Worm (Caenorhabditis elegans) whole organism, L3 larva: ENCODE measurements around the gene R11G11.16.

ENCODE experiments used
- R02D3.7 ChIP-seq: fragments of 150-350 bp; optimal IDR thresholded peaks from 2 replicates; lab custom pipeline; 2014; ENCODE audit warnings: missing biosample characterization, missing genetic modification characterization
- ZK546.5 ChIP-seq: sonication (generic microtip); optimal IDR thresholded peaks from 2 replicates; lab custom pipeline; 2017; ENCODE audit warnings: missing biosample characterization, missing genetic modification characterization
- ceh-16 ChIP-seq: sonication (generic microtip); optimal IDR thresholded peaks from 2 replicates; lab custom pipeline; 2017; ENCODE audit warnings: missing biosample characterization, missing genetic modification characterization
- ceh-82 ChIP-seq: fragments of 150-350 bp; optimal IDR thresholded peaks from 2 replicates; lab custom pipeline; 2014; ENCODE audit warnings: missing biosample characterization, missing genetic modification characterization
- daf-12 ChIP-seq: fragments of 150-350 bp; optimal IDR thresholded peaks from 2 replicates; lab custom pipeline; 2014; ENCODE audit warnings: missing biosample characterization, missing genetic modification reagents, missing genetic modification characterization
- egl-27 ChIP-seq: sonication (generic microtip); optimal IDR thresholded peaks from 4 replicates; lab custom pipeline; 2017; ENCODE audit warnings: missing biosample characterization, missing genetic modification reagents, missing genetic modification characterization
- egl-5 ChIP-seq: fragments of 150-350 bp; optimal IDR thresholded peaks from 2 replicates; lab custom pipeline; 2017; ENCODE audit warnings: missing biosample characterization, missing genetic modification reagents, missing genetic modification characterization, inconsistent platforms
- elt-2 ChIP-seq: sonication (generic microtip); optimal IDR thresholded peaks from 2 replicates; lab custom pipeline; 2016; ENCODE audit warnings: missing genetic modification reagents, mild to moderate bottlenecking, missing genetic modification characterization, missing compliant biosample characterization
- eor-1 ChIP-seq, 2 experiments: fragments of 150-350 bp; optimal IDR thresholded peaks; 2 replicates each; lab custom pipeline; 2014 to 2018; ENCODE audit warnings: missing biosample characterization in 2 of 2, missing genetic modification characterization in 2 of 2
- fkh-10 ChIP-seq: sonication (generic microtip); optimal IDR thresholded peaks from 2 replicates; lab custom pipeline; 2017; ENCODE audit warnings: missing biosample characterization, missing genetic modification reagents, missing genetic modification characterization
- fkh-2 ChIP-seq: fragments of 150-350 bp; optimal IDR thresholded peaks from 2 replicates; lab custom pipeline; 2014; ENCODE audit warnings: missing biosample characterization, missing genetic modification reagents, missing genetic modification characterization
- fos-1 ChIP-seq: fragments of 150-350 bp; optimal IDR thresholded peaks from 2 replicates; lab custom pipeline; 2014; ENCODE audit warnings: missing biosample characterization, missing genetic modification characterization
- hmg-11 ChIP-seq: sonication (generic microtip); optimal IDR thresholded peaks from 2 replicates; lab custom pipeline; 2016; ENCODE audit warnings: missing genetic modification characterization, missing compliant biosample characterization
- lin-15B ChIP-seq: fragments of 150-350 bp; optimal IDR thresholded peaks from 2 replicates; lab custom pipeline; 2014; ENCODE audit warnings: missing biosample characterization, missing genetic modification characterization
- lin-39 ChIP-seq: fragments of 150-350 bp; optimal IDR thresholded peaks from 2 replicates; lab custom pipeline; 2018; ENCODE audit warnings: missing biosample characterization, missing genetic modification reagents, missing genetic modification characterization
- mdl-1 ChIP-seq: fragments of 150-350 bp; optimal IDR thresholded peaks from 2 replicates; lab custom pipeline; 2014; ENCODE audit warnings: missing biosample characterization, missing genetic modification characterization
- mml-1 ChIP-seq: fragments of 150-350 bp; sonication (generic microtip); optimal IDR thresholded peaks from 3 replicates; lab custom pipeline; 2014; ENCODE audit warnings: missing biosample characterization, missing genetic modification characterization
- nhr-12 ChIP-seq: fragments of 150-350 bp; optimal IDR thresholded peaks from 2 replicates; lab custom pipeline; 2014; ENCODE audit warnings: missing biosample characterization, missing genetic modification characterization
- nhr-23 ChIP-seq: fragments of 150-350 bp; optimal IDR thresholded peaks from 2 replicates; lab custom pipeline; 2014; ENCODE audit warnings: missing biosample characterization, missing genetic modification reagents, missing genetic modification characterization
- nhr-25 ChIP-seq: sonication (generic microtip); optimal IDR thresholded peaks from 2 replicates; lab custom pipeline; 2017; ENCODE audit warnings: missing biosample characterization, missing genetic modification characterization
- nhr-28 ChIP-seq: fragments of 150-350 bp; optimal IDR thresholded peaks from 2 replicates; lab custom pipeline; 2014; ENCODE audit warnings: missing biosample characterization, missing genetic modification characterization
- nhr-43 ChIP-seq: sonication (generic microtip); optimal IDR thresholded peaks from 2 replicates; lab custom pipeline; 2016; ENCODE audit warnings: mild to moderate bottlenecking, missing genetic modification characterization, missing compliant biosample characterization; ENCODE audit not compliant: poor library complexity, severe bottlenecking
- nhr-67 ChIP-seq: fragments of 150-350 bp; optimal IDR thresholded peaks from 2 replicates; lab custom pipeline; 2014; ENCODE audit warnings: missing biosample characterization, missing genetic modification characterization
- nhr-77 ChIP-seq: fragments of 150-350 bp; optimal IDR thresholded peaks from 2 replicates; lab custom pipeline; 2014; ENCODE audit warnings: missing biosample characterization, missing genetic modification characterization
- pha-4 ChIP-seq: fragments of 150-350 bp; optimal IDR thresholded peaks from 2 replicates; lab custom pipeline; 2014; ENCODE audit warnings: missing biosample characterization, missing genetic modification reagents, missing genetic modification characterization
- pqm-1 ChIP-seq: fragments of 150-350 bp; optimal IDR thresholded peaks from 2 replicates; lab custom pipeline; 2017; ENCODE audit warnings: missing biosample characterization, missing genetic modification characterization, inconsistent platforms
- sea-2 ChIP-seq: fragments of 150-350 bp; sonication (generic microtip); optimal IDR thresholded peaks from 4 replicates; lab custom pipeline; 2014; ENCODE audit warnings: missing biosample characterization, missing genetic modification reagents, missing genetic modification characterization
- snpc-4 ChIP-seq: fragments of 150-350 bp; optimal IDR thresholded peaks from 2 replicates; lab custom pipeline; 2014; ENCODE audit warnings: missing biosample characterization, missing genetic modification characterization
- tbx-2 ChIP-seq: sonication (generic microtip); optimal IDR thresholded peaks from 2 replicates; lab custom pipeline; 2016; ENCODE audit warnings: mild to moderate bottlenecking, missing genetic modification characterization, missing compliant biosample characterization
- unc-62 ChIP-seq: fragments of 150-350 bp; sonication (generic microtip); optimal IDR thresholded peaks from 4 replicates; lab custom pipeline; 2014; ENCODE audit warnings: missing biosample characterization, missing genetic modification reagents, missing genetic modification characterization
- zag-1 ChIP-seq: fragments of 150-350 bp; optimal IDR thresholded peaks from 2 replicates; lab custom pipeline; 2014; ENCODE audit warnings: missing biosample characterization, missing genetic modification characterization
- ztf-11 ChIP-seq: fragments of 150-350 bp; optimal IDR thresholded peaks from 2 replicates; lab custom pipeline; 2014; ENCODE audit warnings: missing biosample characterization, missing genetic modification characterization

The R11G11.16 gene

ce11 chrV:525040-525439 lies at the start of gene R11G11.16:
R11G11.16 (minus strand) TSS chrV:525140.
- no peak for TF ChIP-seq unc-62 (GFP tag; lab: Kevin White, UChicago)
- no peak for TF ChIP-seq nhr-23 (tag; lab: Kevin White, UChicago)
- no peak for TF ChIP-seq fkh-2 (tag; lab: Kevin White, UChicago)
- no peak for TF ChIP-seq sea-2
- TF ChIP-seq snpc-4 (tag; lab: Kevin White, UChicago) = no peak
- no peak for TF ChIP-seq nhr-28 (tag; lab: Kevin White, UChicago)
- TF ChIP-seq mdl-1 = no peak
- TF ChIP-seq hmg-11 (tag; lab: Kevin White, UChicago) = no peak
- TF ChIP-seq, all 47 proteins: peak for 0

- no peak for TF ChIP-seq nhr-25 (tag; lab: Kevin White, UChicago)
- no peak for TF ChIP-seq ztf-11 (tag; lab: Kevin White, UChicago)
- TF ChIP-seq unc-62 (GFP tag; lab: Kevin White, UChicago) = no peak
- no peak for TF ChIP-seq nhr-67 (tag; lab: Kevin White, UChicago)
- no peak for TF ChIP-seq nhr-43 (tag; lab: Kevin White, UChicago)
- no peak for TF ChIP-seq mdl-1
- TF ChIP-seq nhr-28 (tag; lab: Kevin White, UChicago) = no peak
- TF ChIP-seq ceh-16 = no peak
- TF ChIP-seq fkh-10 (GFP tag; lab: Kevin White, UChicago) = no peak
- no peak for TF ChIP-seq ceh-82 (tag; lab: Kevin White, UChicago)
- no peak for TF ChIP-seq tbx-2 (tag; lab: Kevin White, UChicago)
- no peak for TF ChIP-seq fos-1
- TF ChIP-seq elt-2 (tag; lab: Kevin White, UChicago) = no peak
- TF ChIP-seq pqm-1 (tag; lab: Kevin White, UChicago) = no peak
- TF ChIP-seq ZK546.5 (tag; lab: Kevin White, UChicago) = no peak
- no peak for TF ChIP-seq fkh-2 (tag; lab: Kevin White, UChicago)
- no peak for TF ChIP-seq egl-27
- TF ChIP-seq, all 47 proteins: peak for 0
Measured at ce11 chrV:574639-575038, 49.7 kb upstream of the R11G11.16 start, which contains the start of gene C14C6.13. C14C6.13 (minus strand) TSS chrV:574739.

- TF ChIP-seq ztf-11 (tag; lab: Kevin White, UChicago) (no peak), pqm-1 (tag; lab: Kevin White, UChicago) (no peak), egl-5 (tag; lab: Kevin White, UChicago) (no peak), R02D3.7 (tag; lab: Kevin White, UChicago) (no peak), nhr-12 (tag; lab: Kevin White, UChicago) (no peak), pha-4 (no peak), mml-1 (tag; lab: Kevin White, UChicago) (no peak), zag-1 (no peak), daf-12 (no peak)
Measured at ce11 chrV:568105-568504, 43.2 kb upstream of the R11G11.16 start, which contains the start of gene sri-72. sri-72 (minus strand) TSS chrV:568205.

DNA sequence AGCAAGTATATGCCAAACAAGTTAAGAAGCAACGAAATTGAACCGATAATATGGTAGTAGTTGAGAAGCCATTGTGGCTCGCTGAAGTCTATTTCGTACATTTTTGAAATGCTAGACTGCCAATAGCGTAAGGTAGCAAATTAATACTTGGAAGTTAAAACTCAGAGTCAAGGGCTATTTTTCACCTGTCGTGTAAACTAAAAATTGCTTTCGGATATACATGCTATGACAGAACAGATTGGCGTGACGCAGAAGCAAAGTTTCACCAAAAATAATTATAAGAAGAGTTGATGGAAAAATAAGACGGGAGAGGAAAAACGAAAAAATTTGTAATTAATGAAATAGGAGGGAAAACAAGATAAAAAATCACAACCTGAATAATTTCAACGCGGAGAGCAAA lies 41.0 kb upstream of the R11G11.16 start, which contains the start of gene sri-73:
sri-73 (minus strand) TSS at position 101 of the 400 bp plus-strand sequence.
- TF ChIP-seq R02D3.7 (tag; lab: Kevin White, UChicago) (no peak), nhr-23 (tag; lab: Kevin White, UChicago) (no peak), tbx-2 (tag; lab: Kevin White, UChicago) (no peak), nhr-77 (tag; lab: Kevin White, UChicago) (no peak), fkh-10 (GFP tag; lab: Kevin White, UChicago) (no peak), lin-15B (no peak), egl-27 (no peak), eor-1 (tag; optimal IDR thresholded peaks at IDR 0.05; lab: Kevin White, UChicago) (no peak), hmg-11 (tag; lab: Kevin White, UChicago) (no peak), nhr-67 (tag; lab: Kevin White, UChicago) (no peak), nhr-43 (tag; lab: Kevin White, UChicago) (no peak), zag-1 (no peak), snpc-4 (tag; lab: Kevin White, UChicago) (no peak), unc-62 (GFP tag; lab: Kevin White, UChicago) (no peak)

ce11 chrV:562834-563233 lies 37.9 kb upstream of the R11G11.16 start, which contains the start of gene C14C6.2:
C14C6.2 (plus strand) TSS chrV:563134.
- TF ChIP-seq lin-39 (tag; lab: Kevin White, UChicago) (no peak), elt-2 (tag; lab: Kevin White, UChicago) (peak; percentile 9)
